Worm (Caenorhabditis elegans): ENCODE data around the gene F08F1.4.

F08F1.4 gene

ce11 chrX:8404308-8405085 lies 8.7 kb upstream of the F08F1.4 start (continued):
- TF ChIP-seq nhr-11 (tag; optimal IDR thresholded peaks at IDR 0.05) (peak; percentile 82), ctbp-1 (GFP tag; IDR thresholded peaks at IDR 0.05) (peak; percentile 98), ceh-20 (GFP tag; IDR thresholded peaks at IDR 0.05) (peak; percentile 95), attf-4 (tag; optimal IDR thresholded peaks at IDR 0.05) (no peak), Y5F2A.4 (GFP tag; optimal IDR thresholded peaks at IDR 0.05) (peak; percentile 80), daf-19 (GFP tag; conservative IDR thresholded peaks at IDR 0.05) (peak; percentile 95), set-16 (GFP tag; IDR thresholded peaks at IDR 0.05) (peak; percentile 75; the same call in 1 of the 2 replicates), ceh-28 (tag; optimal IDR thresholded peaks at IDR 0.05) (no peak), rbr-2 (tag; optimal IDR thresholded peaks at IDR 0.05) (peak; percentile 95), Y75B8A.6 (GFP tag; IDR thresholded peaks at IDR 0.05) (peak; percentile 97), lim-7 (GFP tag; IDR thresholded peaks at IDR 0.05) (peak; percentile 99), ama-1 (optimal IDR thresholded peaks at IDR 0.05) (no peak), ceh-32 (tag; optimal IDR thresholded peaks at IDR 0.05; ENCODE audit: poor library complexity) (peak; percentile 82), lir-3 (tag; optimal IDR thresholded peaks at IDR 0.05) (peak; percentile 88), Y105C5A.15 (GFP tag; IDR thresholded peaks at IDR 0.05) (peak; percentile 88), F37D6.2 (tag; optimal IDR thresholded peaks at IDR 0.05) (peak; percentile 87), aha-1 (tag) (peak; percentile 99), vab-7 (GFP tag; IDR thresholded peaks at IDR 0.05) (peak; percentile 99), egl-27 (tag; optimal IDR thresholded peaks at IDR 0.05) (no peak), F49E8.2 (tag; optimal IDR thresholded peaks at IDR 0.05; ENCODE audit: borderline replicate concordance) (peak; percentile 79), nhr-111 (GFP tag; optimal IDR thresholded peaks at IDR 0.05) (peak; percentile 93), tag-97 (GFP tag; IDR thresholded peaks at IDR 0.05) (0 out of 2 replicates have a peak, but pooled peaks have one; percentile 60), nhr-6 (tag; optimal IDR thresholded peaks at IDR 0.05) (peak; percentile 81), ZK546.5 (tag; optimal IDR thresholded peaks at IDR 0.05) (no peak), mes-2 (tag; optimal IDR thresholded peaks at IDR 0.05; ENCODE audit: poor library complexity, severe bottlenecking) (peak; percentile 74), pqm-1 (tag; optimal IDR thresholded peaks at IDR 0.05) (peak; percentile 10), cey-2 (tag; optimal IDR thresholded peaks at IDR 0.05; ENCODE audit: borderline replicate concordance, insufficient read depth) (no peak), nhr-28 (tag; optimal IDR thresholded peaks at IDR 0.05) (peak; percentile 79), zfp-3 (GFP tag; conservative IDR thresholded peaks at IDR 0.05) (peak; percentile 89), unc-62 (GFP tag; optimal IDR thresholded peaks at IDR 0.05 in 1 of 2) (peak in 1 of 2 experiments; percentile 90), unc-62 (tag; optimal IDR thresholded peaks at IDR 0.05) (no peak), dve-1 (tag; optimal IDR thresholded peaks at IDR 0.05; ENCODE audit: insufficient read depth) (peak; percentile 89), mxl-2 (GFP tag; conservative IDR thresholded peaks at IDR 0.05) (peak; percentile 87; the same call in 1 of the 2 replicates), nhr-48 (tag; optimal IDR thresholded peaks at IDR 0.05) (peak; percentile 88), zfp-2 (tag; optimal IDR thresholded peaks at IDR 0.05) (peak; percentile 59), lin-38 (GFP tag; IDR thresholded peaks at IDR 0.05) (no peak; the same call in 1 of the 2 replicates), nhr-25 (tag; optimal IDR thresholded peaks at IDR 0.05; ENCODE audit: borderline replicate concordance, insufficient read depth) (peak; percentile 82), D1046.2 (GFP tag; IDR thresholded peaks at IDR 0.05) (peak; percentile 93), spr-3 (GFP tag; optimal IDR thresholded peaks at IDR 0.05) (peak; percentile 89), dpl-1 (GFP tag; optimal IDR thresholded peaks at IDR 0.05) (peak; percentile 47), dmd-6 (GFP tag; IDR thresholded peaks at IDR 0.05) (peak; percentile 93), T26A8.4 (GFP tag; IDR thresholded peaks at IDR 0.05) (peak; percentile 95), snpc-1.2 (GFP tag; IDR thresholded peaks at IDR 0.05) (peak; percentile 95), skn-1 (tag; optimal IDR thresholded peaks at IDR 0.05) (no peak), F26F4.8 (GFP tag; conservative IDR thresholded peaks at IDR 0.05) (peak; percentile 93), nhr-10 (tag; optimal IDR thresholded peaks at IDR 0.05) (peak; percentile 58), lin-39 (tag; optimal IDR thresholded peaks at IDR 0.05) (no peak), aly-2 (tag; optimal IDR thresholded peaks at IDR 0.05) (no peak), dmd-9 (GFP tag; IDR thresholded peaks at IDR 0.05) (peak; percentile 95), lin-29 (GFP tag; IDR thresholded peaks at IDR 0.05) (peak; percentile 67)

All from whole organism, L4 larva.